Worm (Caenorhabditis elegans) whole organism, L1 larva: ENCODE results near the gene Y75B8A.28.

Source experiments
- C16A3.4 ChIP-seq: fragments of 150-350 bp; optimal IDR thresholded peaks from 2 replicates; lab custom pipeline; 2014; ENCODE audit warnings: missing biosample characterization, missing genetic modification characterization
- Y116A8C.19 ChIP-seq: sonication (generic microtip); optimal IDR thresholded peaks from 2 replicates; lab custom pipeline; 2016; ENCODE audit warnings: missing compliant biosample characterization, missing genetic modification characterization, borderline replicate concordance
- aha-1 ChIP-seq: fragments of 150-350 bp; optimal IDR thresholded peaks from 2 replicates; lab custom pipeline; 2014; ENCODE audit warnings: missing biosample characterization, missing genetic modification characterization
- aly-2 ChIP-seq: fragments of 150-350 bp; optimal IDR thresholded peaks from 2 replicates; lab custom pipeline; 2014; ENCODE audit warnings: missing biosample characterization, missing genetic modification characterization
- ceh-63 ChIP-seq: fragments of 200-800 bp; sonication (Bioruptor generic); optimal IDR thresholded peaks from 2 replicates; lab custom pipeline; 2018; ENCODE audit warnings: mild to moderate bottlenecking, missing genetic modification characterization, missing compliant biosample characterization
- ceh-8 ChIP-seq: fragments of 200-800 bp; sonication (Bioruptor generic); optimal IDR thresholded peaks from 2 replicates; lab custom pipeline; 2018; ENCODE audit warnings: mild to moderate bottlenecking, missing genetic modification characterization, moderate library complexity, missing compliant biosample characterization
- ceh-82 ChIP-seq, 3 experiments: fragments of 150-350 bp in 1 of 3; sonication (generic microtip) in 2 of 3; optimal IDR thresholded peaks; 2 replicates each; lab custom pipeline; 2014 to 2017; ENCODE audit warnings: missing biosample characterization in 3 of 3, missing genetic modification characterization in 3 of 3
- efl-1 ChIP-seq, 4 experiments: fragments of 150-350 bp; optimal IDR thresholded peaks in 3 of 4; peaks in 1 of 4; 1 replicate in 1 of 4; 2 replicates in 3 of 4; lab custom pipeline; 2014; ENCODE audit warnings: missing biosample characterization in 2 of 4, missing genetic modification characterization in 2 of 4, missing genetic modification reagents in 2 of 4
- efl-3 ChIP-seq: fragments of 200-800 bp; sonication (Bioruptor generic); optimal IDR thresholded peaks from 2 replicates; lab custom pipeline; 2018; ENCODE audit warnings: mild to moderate bottlenecking, missing genetic modification characterization, missing compliant biosample characterization
- egl-13 ChIP-seq: sonication (generic microtip); optimal IDR thresholded peaks from 2 replicates; lab custom pipeline; 2016; ENCODE audit warnings: missing genotype, missing genetic modification reagents, missing genetic modification characterization, missing compliant biosample characterization
- elt-2 ChIP-seq: sonication (generic microtip); optimal IDR thresholded peaks from 2 replicates; lab custom pipeline; 2016; ENCODE audit warnings: missing genetic modification characterization, mild to moderate bottlenecking, inconsistent platforms, missing compliant biosample characterization, missing genetic modification reagents
- ets-5 ChIP-seq: fragments of 200-800 bp; sonication (Bioruptor generic); IDR thresholded peaks from 2 replicates; pipeline ENCODE4 v1.3.6; 2022; ENCODE audit warnings: missing genetic modification characterization, missing compliant biosample characterization
- fkh-4 ChIP-seq: sonication (generic microtip); optimal IDR thresholded peaks from 2 replicates; lab custom pipeline; 2016; ENCODE audit warnings: missing compliant biosample characterization, missing genetic modification characterization, borderline replicate concordance
- fos-1 ChIP-seq: fragments of 150-350 bp; optimal IDR thresholded peaks from 2 replicates; lab custom pipeline; 2014; ENCODE audit warnings: missing biosample characterization, missing genetic modification characterization
- grh-1 ChIP-seq: fragments of 200-800 bp; sonication (Bioruptor generic); IDR thresholded peaks from 2 replicates; pipeline ENCODE4 v1.3.6; 2022; ENCODE audit warnings: missing genetic modification reagents, missing genetic modification characterization, missing compliant biosample characterization
- hlh-17 ChIP-seq: fragments of 200-800 bp; sonication (Bioruptor generic); optimal IDR thresholded peaks from 2 replicates; lab custom pipeline; 2018; ENCODE audit warnings: missing genetic modification characterization, mild to moderate bottlenecking, missing compliant biosample characterization, moderate library complexity, borderline replicate concordance
- hlh-4 ChIP-seq: sonication (generic microtip); optimal IDR thresholded peaks from 2 replicates; lab custom pipeline; 2016; ENCODE audit warnings: mild to moderate bottlenecking, missing genetic modification characterization, missing compliant biosample characterization
- hpl-2 ChIP-seq: fragments of 150-350 bp; optimal IDR thresholded peaks from 2 replicates; lab custom pipeline; 2014; ENCODE audit warnings: missing biosample characterization, missing genetic modification reagents, missing genetic modification characterization
- isw-1 ChIP-seq: fragments of 200-800 bp; sonication (Bioruptor generic); IDR thresholded peaks from 2 replicates; pipeline ENCODE4 v1.3.6; 2022; ENCODE audit warnings: missing genetic modification characterization, missing compliant biosample characterization
- jun-1 ChIP-seq: fragments of 150-350 bp; optimal IDR thresholded peaks from 2 replicates; lab custom pipeline; 2014; ENCODE audit warnings: missing biosample characterization, missing genetic modification reagents, missing genetic modification characterization
- lin-35 ChIP-seq, 2 experiments: fragments of 150-350 bp; optimal IDR thresholded peaks; 2 replicates each; lab custom pipeline; 2014; ENCODE audit warnings: missing biosample characterization in 2 of 2, missing genetic modification characterization in 2 of 2, missing genetic modification reagents in 2 of 2
- lin-39 ChIP-seq: fragments of 150-350 bp; optimal IDR thresholded peaks from 2 replicates; lab custom pipeline; 2014; ENCODE audit warnings: missing biosample characterization, missing genetic modification reagents, missing genetic modification characterization
- mab-9 ChIP-seq: fragments of 200-800 bp; sonication (Bioruptor generic); IDR thresholded peaks from 2 replicates; pipeline ENCODE4 v1.3.6; 2022; ENCODE audit warnings: missing genetic modification reagents, missing genetic modification characterization, missing compliant biosample characterization
- mdl-1 ChIP-seq, 2 experiments: fragments of 150-350 bp; optimal IDR thresholded peaks; 2 replicates each; lab custom pipeline; 2014 to 2017; ENCODE audit warnings: missing biosample characterization in 2 of 2, missing genetic modification characterization in 2 of 2, inconsistent platforms in 1 of 2
- mef-2 ChIP-seq: fragments of 150-350 bp; optimal IDR thresholded peaks from 2 replicates; lab custom pipeline; 2014; ENCODE audit warnings: missing biosample characterization, missing genetic modification characterization
- nhr-12 ChIP-seq: sonication (generic microtip); optimal IDR thresholded peaks from 2 replicates; lab custom pipeline; 2017; ENCODE audit warnings: missing biosample characterization, missing genetic modification characterization
- nhr-19 ChIP-seq: fragments of 200-800 bp; sonication (Bioruptor generic); conservative IDR thresholded peaks from 2 replicates; pipeline ENCODE4 v1.3.6; 2022; ENCODE audit warnings: missing genetic modification characterization, missing compliant biosample characterization
- nhr-76 ChIP-seq: sonication (generic microtip); optimal IDR thresholded peaks from 2 replicates; lab custom pipeline; 2017; ENCODE audit warnings: missing biosample characterization, missing genetic modification characterization
- nhr-77 ChIP-seq: fragments of 150-350 bp; optimal IDR thresholded peaks from 2 replicates; lab custom pipeline; 2014; ENCODE audit warnings: missing biosample characterization, missing genetic modification characterization
- nhr-84 ChIP-seq: sonication (generic microtip); optimal IDR thresholded peaks from 2 replicates; lab custom pipeline; 2017; ENCODE audit warnings: missing biosample characterization, missing genetic modification characterization
- nhr-85 ChIP-seq: sonication (generic microtip); peaks from one replicate; lab custom pipeline; 2016; ENCODE audit warnings: missing genetic modification characterization, inconsistent platforms, missing compliant biosample characterization
- nhr-90 ChIP-seq: sonication (generic microtip); optimal IDR thresholded peaks from 2 replicates; lab custom pipeline; 2016; ENCODE audit warnings: mild to moderate bottlenecking, missing genetic modification characterization, missing compliant biosample characterization; ENCODE audit not compliant: poor library complexity
- pag-3 ChIP-seq: sonication (generic microtip); optimal IDR thresholded peaks from 2 replicates; lab custom pipeline; 2017; ENCODE audit warnings: missing genetic modification characterization, mild to moderate bottlenecking, missing compliant biosample characterization, antibody characterized with exemption, borderline replicate concordance; ENCODE audit not compliant: insufficient read depth
- pax-3 ChIP-seq: fragments of 200-800 bp; sonication (Bioruptor generic); optimal IDR thresholded peaks from 2 replicates; lab custom pipeline; 2018; ENCODE audit warnings: mild to moderate bottlenecking, missing genetic modification characterization, moderate library complexity, missing compliant biosample characterization
- pqm-1 ChIP-seq: sonication (generic microtip); optimal IDR thresholded peaks from 3 replicates; lab custom pipeline; 2017; ENCODE audit warnings: missing biosample characterization, missing genetic modification characterization
- skn-1 ChIP-seq: fragments of 150-350 bp; optimal IDR thresholded peaks from 2 replicates; lab custom pipeline; 2014; ENCODE audit warnings: missing biosample characterization, missing genetic modification characterization
- snpc-4 ChIP-seq: fragments of 150-350 bp; optimal IDR thresholded peaks from 2 replicates; lab custom pipeline; 2014; ENCODE audit warnings: missing biosample characterization, missing genetic modification characterization
- sox-4 ChIP-seq: sonication (generic microtip); optimal IDR thresholded peaks from 2 replicates; lab custom pipeline; 2016; ENCODE audit warnings: missing genetic modification characterization, missing compliant biosample characterization
- sptf-1 ChIP-seq: fragments of 150-350 bp; optimal IDR thresholded peaks from 2 replicates; lab custom pipeline; 2014; ENCODE audit warnings: missing biosample characterization, missing genetic modification characterization
- sup-37 ChIP-seq: fragments of 200-800 bp; sonication (Bioruptor generic); optimal IDR thresholded peaks from 2 replicates; lab custom pipeline; 2018; ENCODE audit warnings: mild to moderate bottlenecking, missing genetic modification characterization, missing compliant biosample characterization
- tbx-2 ChIP-seq: sonication (generic microtip); optimal IDR thresholded peaks from 2 replicates; lab custom pipeline; 2016; ENCODE audit warnings: missing genetic modification characterization, missing compliant biosample characterization
- tlp-1 ChIP-seq: fragments of 150-350 bp; optimal IDR thresholded peaks from 2 replicates; lab custom pipeline; 2014; ENCODE audit warnings: missing biosample characterization, missing genetic modification characterization
- unc-30 ChIP-seq: sonication (generic microtip); optimal IDR thresholded peaks from 2 replicates; lab custom pipeline; 2017; ENCODE audit warnings: missing biosample characterization, missing genetic modification characterization
- unc-62 ChIP-seq: fragments of 150-350 bp; optimal IDR thresholded peaks from 2 replicates; lab custom pipeline; 2014; ENCODE audit warnings: missing biosample characterization, missing genetic modification reagents, missing genetic modification characterization
- unc-86 ChIP-seq: sonication (generic microtip); optimal IDR thresholded peaks from 2 replicates; lab custom pipeline; 2016; ENCODE audit warnings: missing genetic modification characterization, missing compliant biosample characterization
- vab-15 ChIP-seq: sonication (generic microtip); optimal IDR thresholded peaks from 2 replicates; lab custom pipeline; 2017; ENCODE audit warnings: missing genotype, mild to moderate bottlenecking, missing genetic modification characterization, missing compliant biosample characterization
- xbp-1 ChIP-seq: sonication (generic microtip); optimal IDR thresholded peaks from 2 replicates; lab custom pipeline; 2016; ENCODE audit warnings: missing genetic modification characterization, missing compliant biosample characterization
- zag-1 ChIP-seq: fragments of 150-350 bp; optimal IDR thresholded peaks from 2 replicates; lab custom pipeline; 2014; ENCODE audit warnings: missing biosample characterization, missing genetic modification characterization
- zip-4 ChIP-seq: fragments of 200-800 bp; sonication (Bioruptor generic); optimal IDR thresholded peaks from 2 replicates; lab custom pipeline; 2018; ENCODE audit warnings: mild to moderate bottlenecking, missing genetic modification characterization, moderate library complexity, missing compliant biosample characterization
- ztf-11 ChIP-seq, 2 experiments: sonication (generic microtip); optimal IDR thresholded peaks; 2 replicates each; lab custom pipeline; 2016 to 2017; ENCODE audit warnings: missing genetic modification characterization in 2 of 2, missing biosample characterization in 1 of 2, missing compliant biosample characterization in 1 of 2

The Y75B8A.28 gene

ce11 chrIII:12368462-12369306 is 49.8 kb downstream of the Y75B8A.28 start, which contains the start of gene his-72 (continued):
- TF ChIP-seq ztf-11 (tag; optimal IDR thresholded peaks at IDR 0.05; lab: Kevin White, UChicago) (peak in 1 of 2 experiments; percentile 60), lin-39 (no peak), pax-3 (peak; percentile 46), elt-2 (tag; lab: Kevin White, UChicago) (peak; percentile 31), Y116A8C.19 (tag; lab: Kevin White, UChicago) (no peak), zag-1 (tag; lab: Kevin White, UChicago) (no peak), mab-9 (GFP tag; lab: Robert Waterston, UW) (0 out of 2 replicates have a peak, but pooled peaks have one; percentile 33), ceh-63 (GFP tag; lab: Kevin White, UChicago) (no peak), hpl-2 (no peak), efl-3 (GFP tag; lab: Kevin White, UChicago) (no peak), sox-4 (tag; lab: Kevin White, UChicago) (no peak), pag-3 (tag; lab: Kevin White, UChicago) (no peak), nhr-90 (tag; lab: Kevin White, UChicago) (peak; percentile 29), nhr-19 (peak; percentile 64), snpc-4 (no peak), ets-5 (GFP tag; lab: Robert Waterston, UW) (no peak), nhr-76 (tag; lab: Kevin White, UChicago) (no peak), nhr-85 (peak; percentile 80), pqm-1 (no peak), unc-86 (tag; lab: Kevin White, UChicago) (peak; percentile 54), unc-30 (tag; lab: Kevin White, UChicago) (no peak), vab-15 (tag; lab: Kevin White, UChicago) (peak; percentile 56), tbx-2 (tag; lab: Kevin White, UChicago) (peak; percentile 48), aha-1 (tag; lab: Kevin White, UChicago) (no peak), xbp-1 (tag; lab: Kevin White, UChicago) (peak; percentile 29), nhr-12 (tag; lab: Kevin White, UChicago) (no peak), sptf-1 (tag; lab: Kevin White, UChicago) (no peak), skn-1 (tag; lab: Kevin White, UChicago) (no peak), aly-2 (tag; lab: Kevin White, UChicago) (no peak), unc-62 (GFP tag; lab: Kevin White, UChicago) (no peak), sup-37 (GFP tag; lab: Kevin White, UChicago) (no peak), isw-1 (GFP tag; lab: Robert Waterston, UW) (peak; percentile 36), ceh-8 (GFP tag; lab: Kevin White, UChicago) (no peak), fos-1 (tag; lab: Kevin White, UChicago) (no peak), fkh-4 (tag; lab: Kevin White, UChicago) (no peak), tlp-1 (tag; lab: Kevin White, UChicago) (no peak), hlh-4 (tag; lab: Kevin White, UChicago) (no peak), nhr-84 (tag; lab: Kevin White, UChicago) (no peak), ceh-82 (tag; optimal IDR thresholded peaks at IDR 0.05; lab: Kevin White, UChicago) (peak in 2 of 3 experiments; percentile 56 to 75), lin-35 (GFP tag; optimal IDR thresholded peaks at IDR 0.05; lab: Kevin White, UChicago) (peak; percentile 46 to 63), jun-1 (tag; lab: Kevin White, UChicago) (peak; percentile 6), egl-13 (tag; lab: Kevin White, UChicago) (peak; percentile 25), grh-1 (GFP tag; lab: Robert Waterston, UW) (peak; percentile 38; the same call in 1 of the 2 replicates), nhr-77 (no peak), hlh-17 (GFP tag; lab: Kevin White, UChicago) (no peak), efl-1 (optimal IDR thresholded peaks at IDR 0.05; lab: Kevin White, UChicago) (peak; percentile 43 to 56), efl-1 (GFP tag; optimal IDR thresholded peaks at IDR 0.05 in 1 of 2; lab: Kevin White, UChicago) (peak; percentile 54 to 89), mdl-1 (tag; optimal IDR thresholded peaks at IDR 0.05; lab: Kevin White, UChicago) (peak; percentile 42 to 47), C16A3.4 (tag; lab: Kevin White, UChicago) (no peak), zip-4 (GFP tag; lab: Kevin White, UChicago) (peak; percentile 7), mef-2 (tag; lab: Kevin White, UChicago) (no peak)
